Worm (Caenorhabditis elegans) whole organism, L1 larva: ENCODE measurements around the gene T01G1.2.

Experiments
- blmp-1 ChIP-seq: fragments of 150-350 bp; optimal IDR thresholded peaks from 2 replicates; lab custom pipeline; 2014; ENCODE audit warnings: missing biosample characterization, missing genetic modification characterization
- fos-1 ChIP-seq: fragments of 150-350 bp; optimal IDR thresholded peaks from 2 replicates; lab custom pipeline; 2014; ENCODE audit warnings: missing biosample characterization, missing genetic modification characterization

DNA sequence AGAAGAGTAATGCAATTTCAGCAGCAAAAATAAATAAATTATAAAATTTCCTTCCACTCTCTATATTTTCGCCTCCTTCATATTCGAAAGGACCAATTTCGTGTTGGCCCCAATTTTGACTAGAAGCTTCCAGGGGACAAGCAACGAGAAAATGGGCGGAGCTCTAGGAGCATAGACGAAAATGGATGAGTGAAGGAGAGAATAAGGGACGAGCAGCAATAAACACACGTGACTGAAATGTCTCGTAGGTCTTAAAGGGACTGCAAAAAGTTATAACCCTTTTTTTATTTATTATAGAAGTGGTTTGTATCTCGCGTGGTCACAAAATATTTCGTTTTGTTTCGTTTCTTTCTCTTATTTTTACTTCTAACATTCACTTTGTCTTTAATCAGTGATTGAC, 4.5 kb upstream of the T01G1.2 start:
- no peak for TF ChIP-seq fos-1 (tag; lab: Kevin White, UChicago)
- TF ChIP-seq blmp-1 = no peak
